Fruit fly (Drosophila melanogaster): ENCODE results near the gene kirre.

DNA sequence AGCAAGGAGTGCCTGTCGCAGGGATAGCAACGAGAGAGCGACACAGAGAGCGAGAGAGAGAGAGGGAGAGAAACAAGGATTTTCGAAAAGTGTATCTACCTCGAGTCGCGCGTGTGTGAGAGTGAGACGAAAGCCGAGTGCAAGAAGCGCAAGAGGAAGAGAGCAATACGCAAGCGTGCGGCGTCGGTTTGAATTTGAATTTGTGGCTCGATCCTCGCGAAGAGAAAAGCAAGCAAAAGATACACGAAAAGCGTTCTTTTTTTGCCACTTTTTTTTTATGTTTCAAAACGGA, 394.9 kb downstream of the kirre start:
- TF ChIP-seq Smox (GFP tag; optimal IDR thresholded peaks at IDR 0.05) (no peak), CG9139 (GFP tag; optimal IDR thresholded peaks at IDR 0.05) (peak; percentile 2), Eip93F (GFP tag; optimal IDR thresholded peaks at IDR 0.05) (no peak), vri (GFP tag; optimal IDR thresholded peaks at IDR 0.05) (no peak), CG34406 (GFP tag; optimal IDR thresholded peaks at IDR 0.05) (no peak), fd59A (GFP tag; optimal IDR thresholded peaks at IDR 0.05) (no peak), CG31627 (GFP tag; optimal IDR thresholded peaks at IDR 0.05) (no peak), OdsH (GFP tag; optimal IDR thresholded peaks at IDR 0.05) (no peak), CG8119 (GFP tag; IDR thresholded peaks at IDR 0.05) (no peak), Ets96B (tag; optimal IDR thresholded peaks at IDR 0.05) (no peak), Ets21C (GFP tag; optimal IDR thresholded peaks at IDR 0.05) (no peak), Hr38 (GFP tag; optimal IDR thresholded peaks at IDR 0.05) (no peak), net (GFP tag; optimal IDR thresholded peaks at IDR 0.05) (no peak)

All from whole organism, prepupa.